Worm (Caenorhabditis elegans) whole organism, L4 larva: ENCODE data around the gene pept-1.

Source experiments
- F37D6.2 ChIP-seq: sonication (generic microtip); optimal IDR thresholded peaks from 2 replicates; lab custom pipeline; 2016; ENCODE audit warnings: mild to moderate bottlenecking, missing genetic modification characterization, missing compliant biosample characterization
- T20F7.1 ChIP-seq: fragments of 200-800 bp; sonication (Bioruptor generic); optimal IDR thresholded peaks from 2 replicates; lab custom pipeline; 2018; ENCODE audit warnings: mild to moderate bottlenecking, missing genetic modification characterization, missing compliant biosample characterization
- T26A8.4 ChIP-seq: fragments of 200-800 bp; sonication (Bioruptor generic); IDR thresholded peaks from 2 replicates; pipeline ENCODE4 v1.3.6; 2022; ENCODE audit warnings: missing genetic modification characterization, missing compliant biosample characterization
- Y5F2A.4 ChIP-seq: fragments of 200-800 bp; sonication (Bioruptor generic); optimal IDR thresholded peaks from 2 replicates; lab custom pipeline; 2018; ENCODE audit warnings: mild to moderate bottlenecking, missing genetic modification characterization, missing compliant biosample characterization
- aha-1 ChIP-seq: fragments of 150-350 bp; peaks from one replicate; lab custom pipeline; 2014; ENCODE audit warnings: missing biosample characterization, missing genetic modification characterization
- arid-1 ChIP-seq: fragments of 200-800 bp; sonication (Bioruptor generic); conservative IDR thresholded peaks from 2 replicates; pipeline ENCODE4 v1.3.6; 2022; ENCODE audit warnings: missing genetic modification reagents, missing genetic modification characterization, missing compliant biosample characterization
- ceh-20 ChIP-seq: fragments of 200-800 bp; sonication (Bioruptor generic); IDR thresholded peaks from 2 replicates; pipeline ENCODE4 v1.3.6; 2022; ENCODE audit warnings: missing genetic modification reagents, missing genetic modification characterization, missing compliant biosample characterization
- ceh-62 ChIP-seq: sonication (generic microtip); optimal IDR thresholded peaks from 2 replicates; lab custom pipeline; 2017; ENCODE audit warnings: missing biosample characterization, missing genetic modification characterization
- ces-1 ChIP-seq: fragments of 150-350 bp; sonication (generic microtip); optimal IDR thresholded peaks from 4 replicates; lab custom pipeline; 2014; ENCODE audit warnings: missing biosample characterization, missing genetic modification reagents, missing genetic modification characterization
- cey-2 ChIP-seq: sonication (generic microtip); optimal IDR thresholded peaks from 3 replicates; lab custom pipeline; 2017; ENCODE audit warnings: missing genetic modification characterization, mild to moderate bottlenecking, missing compliant biosample characterization, antibody characterized with exemption, borderline replicate concordance; ENCODE audit not compliant: insufficient read depth
- daf-16 ChIP-seq, 3 experiments: sonication (generic microtip); optimal IDR thresholded peaks; 2 replicates each; lab custom pipeline; 2016 to 2017; ENCODE audit warnings: missing genetic modification characterization in 3 of 3, missing genetic modification reagents in 3 of 3, mild to moderate bottlenecking in 2 of 3, missing compliant biosample characterization in 2 of 3, missing biosample characterization in 1 of 3, moderate library complexity in 1 of 3
- daf-8 ChIP-seq: fragments of 200-800 bp; sonication (Bioruptor generic); IDR thresholded peaks from 2 replicates; pipeline ENCODE4 v1.3.6; 2022; ENCODE audit warnings: missing genetic modification characterization, missing compliant biosample characterization
- dmd-6 ChIP-seq: fragments of 200-800 bp; sonication (Bioruptor generic); IDR thresholded peaks from 2 replicates; pipeline ENCODE4 v1.3.6; 2022; ENCODE audit warnings: missing genetic modification reagents, missing genetic modification characterization, missing compliant biosample characterization
- dpl-1 ChIP-seq: fragments of 150-350 bp; optimal IDR thresholded peaks from 2 replicates; lab custom pipeline; 2014; ENCODE audit warnings: missing biosample characterization, missing genetic modification reagents, missing genetic modification characterization
- dve-1 ChIP-seq: sonication (generic microtip); optimal IDR thresholded peaks from 2 replicates; lab custom pipeline; 2017; ENCODE audit warnings: antibody characterized with exemption, mild to moderate bottlenecking, missing genetic modification characterization, missing compliant biosample characterization; ENCODE audit not compliant: insufficient read depth
- fkh-10 ChIP-seq: fragments of 150-350 bp; optimal IDR thresholded peaks from 2 replicates; lab custom pipeline; 2014; ENCODE audit warnings: missing biosample characterization, missing genetic modification reagents, missing genetic modification characterization
- hlh-11 ChIP-seq: fragments of 200-800 bp; sonication (Bioruptor generic); optimal IDR thresholded peaks from 2 replicates; lab custom pipeline; 2018; ENCODE audit warnings: mild to moderate bottlenecking, missing genetic modification characterization, missing compliant biosample characterization
- hlh-30 ChIP-seq: sonication (generic microtip); optimal IDR thresholded peaks from 2 replicates; lab custom pipeline; 2017; ENCODE audit warnings: antibody characterized with exemption, mild to moderate bottlenecking, missing genetic modification characterization, missing compliant biosample characterization; ENCODE audit not compliant: insufficient read depth
- lin-1 ChIP-seq: fragments of 200-800 bp; sonication (Bioruptor generic); IDR thresholded peaks from 2 replicates; pipeline ENCODE4 v1.3.6; 2022; ENCODE audit warnings: missing genetic modification reagents, missing genetic modification characterization, missing compliant biosample characterization
- lin-29 ChIP-seq: fragments of 200-800 bp; sonication (Bioruptor generic); IDR thresholded peaks from 2 replicates; pipeline ENCODE4 v1.3.6; 2022; ENCODE audit warnings: missing genetic modification reagents, missing genetic modification characterization, missing compliant biosample characterization
- lin-39 ChIP-seq: fragments of 150-350 bp; optimal IDR thresholded peaks from 2 replicates; lab custom pipeline; 2014; ENCODE audit warnings: missing biosample characterization, missing genetic modification reagents, missing genetic modification characterization
- lir-3 ChIP-seq: sonication (generic microtip); optimal IDR thresholded peaks from 2 replicates; lab custom pipeline; 2016; ENCODE audit warnings: mild to moderate bottlenecking, missing genetic modification characterization, missing compliant biosample characterization
- madf-9 ChIP-seq: fragments of 200-800 bp; sonication (Bioruptor generic); conservative IDR thresholded peaks from 2 replicates; pipeline ENCODE4 v1.3.6; 2022; ENCODE audit warnings: missing genetic modification reagents, missing genetic modification characterization, missing compliant biosample characterization
- mdl-1 ChIP-seq, 2 experiments: fragments of 150-350 bp in 1 of 2; sonication (generic microtip) in 1 of 2; optimal IDR thresholded peaks; 2 replicates each; lab custom pipeline; 2014 to 2017; ENCODE audit warnings: missing biosample characterization in 2 of 2, missing genetic modification characterization in 2 of 2
- mep-1 ChIP-seq: fragments of 150-350 bp; sonication (generic microtip); optimal IDR thresholded peaks from 3 replicates; lab custom pipeline; 2014; ENCODE audit warnings: missing biosample characterization, missing genetic modification characterization
- mxl-2 ChIP-seq: fragments of 200-800 bp; sonication (Bioruptor generic); conservative IDR thresholded peaks from 2 replicates; pipeline ENCODE4 v1.3.6; 2022; ENCODE audit warnings: missing genetic modification reagents, missing genetic modification characterization, missing compliant biosample characterization
- nhr-10 ChIP-seq: fragments of 150-350 bp; optimal IDR thresholded peaks from 2 replicates; lab custom pipeline; 2014; ENCODE audit warnings: missing biosample characterization, missing genetic modification characterization
- nhr-102 ChIP-seq: sonication (generic microtip); optimal IDR thresholded peaks from 2 replicates; lab custom pipeline; 2016; ENCODE audit warnings: mild to moderate bottlenecking, missing genetic modification characterization, moderate library complexity, missing compliant biosample characterization
- nhr-25 ChIP-seq: sonication (generic microtip); optimal IDR thresholded peaks from 2 replicates; lab custom pipeline; 2017; ENCODE audit warnings: missing genetic modification characterization, mild to moderate bottlenecking, missing compliant biosample characterization, antibody characterized with exemption, moderate library complexity, borderline replicate concordance; ENCODE audit not compliant: insufficient read depth
- nhr-28 ChIP-seq: fragments of 150-350 bp; optimal IDR thresholded peaks from 2 replicates; lab custom pipeline; 2014; ENCODE audit warnings: missing biosample characterization, missing genetic modification characterization
- nhr-48 ChIP-seq: sonication (generic microtip); optimal IDR thresholded peaks from 2 replicates; lab custom pipeline; 2016; ENCODE audit warnings: mild to moderate bottlenecking, missing genetic modification characterization, missing compliant biosample characterization
- nhr-77 ChIP-seq: fragments of 150-350 bp; optimal IDR thresholded peaks from 2 replicates; lab custom pipeline; 2014; ENCODE audit warnings: missing biosample characterization, missing genetic modification characterization
- php-3 ChIP-seq: fragments of 200-800 bp; sonication (Bioruptor generic); IDR thresholded peaks from 2 replicates; pipeline ENCODE4 v1.3.6; 2022; ENCODE audit warnings: missing genetic modification reagents, missing genetic modification characterization, missing compliant biosample characterization
- snpc-4 ChIP-seq: fragments of 150-350 bp; optimal IDR thresholded peaks from 2 replicates; lab custom pipeline; 2014; ENCODE audit warnings: missing biosample characterization, missing genetic modification characterization
- spr-3 ChIP-seq: fragments of 200-800 bp; sonication (Bioruptor generic); optimal IDR thresholded peaks from 2 replicates; lab custom pipeline; 2018; ENCODE audit warnings: mild to moderate bottlenecking, missing genetic modification characterization, missing compliant biosample characterization
- tra-1 ChIP-seq: fragments of 200-800 bp; sonication (Bioruptor generic); IDR thresholded peaks from 2 replicates; pipeline ENCODE4 v1.3.6; 2022; ENCODE audit warnings: missing genetic modification reagents, missing genetic modification characterization, missing compliant biosample characterization
- unc-62 ChIP-seq, 3 experiments: fragments of 150-350 bp in 1 of 3; sonication (generic microtip); optimal IDR thresholded peaks in 2 of 3; peaks in 1 of 3; 1 replicate in 1 of 3; 2 replicates in 2 of 3; lab custom pipeline; 2014 to 2017; ENCODE audit warnings: missing biosample characterization in 3 of 3, missing genetic modification characterization in 3 of 3, missing genetic modification reagents in 3 of 3, missing genotype in 1 of 3
- zfp-3 ChIP-seq: fragments of 200-800 bp; sonication (Bioruptor generic); conservative IDR thresholded peaks from 2 replicates; pipeline ENCODE4 v1.3.6; 2022; ENCODE audit warnings: missing genetic modification reagents, missing genetic modification characterization, missing compliant biosample characterization

The pept-1 gene

DNA sequence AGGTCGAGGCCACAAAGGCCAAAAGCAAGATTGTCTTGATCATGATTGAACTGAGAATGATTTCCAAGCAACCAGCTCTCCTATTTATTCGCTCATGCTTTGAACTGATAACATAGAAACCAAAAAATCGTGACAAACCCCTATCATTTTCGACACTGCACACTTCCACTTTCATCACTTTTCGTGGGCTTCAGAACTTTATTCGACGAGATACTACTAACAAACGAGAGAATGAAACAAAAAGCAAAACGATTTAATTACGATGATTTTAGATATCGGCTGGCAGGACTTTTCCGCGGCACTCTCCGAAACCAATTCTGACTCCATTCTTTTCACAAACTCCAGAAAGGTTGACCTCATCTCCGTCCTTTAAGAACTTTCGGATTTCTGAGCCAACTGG is 10.1 kb upstream of the pept-1 start, which contains the start of gene asp-14:
asp-14 (minus strand) TSS at position 101 of the 400 bp plus-strand sequence.
- TF ChIP-seq nhr-10 (tag; lab: Kevin White, UChicago): no peak
- no peak for TF ChIP-seq dpl-1 (GFP tag; lab: Kevin White, UChicago)
- TF ChIP-seq daf-16 (GFP tag; optimal IDR thresholded peaks at IDR 0.05; lab: Kevin White, UChicago): no peak
- peak; percentile 17 for TF ChIP-seq daf-16 (tag; optimal IDR thresholded peaks at IDR 0.05; lab: Kevin White, UChicago)
- TF ChIP-seq, all 104 proteins: peak for 1

DNA sequence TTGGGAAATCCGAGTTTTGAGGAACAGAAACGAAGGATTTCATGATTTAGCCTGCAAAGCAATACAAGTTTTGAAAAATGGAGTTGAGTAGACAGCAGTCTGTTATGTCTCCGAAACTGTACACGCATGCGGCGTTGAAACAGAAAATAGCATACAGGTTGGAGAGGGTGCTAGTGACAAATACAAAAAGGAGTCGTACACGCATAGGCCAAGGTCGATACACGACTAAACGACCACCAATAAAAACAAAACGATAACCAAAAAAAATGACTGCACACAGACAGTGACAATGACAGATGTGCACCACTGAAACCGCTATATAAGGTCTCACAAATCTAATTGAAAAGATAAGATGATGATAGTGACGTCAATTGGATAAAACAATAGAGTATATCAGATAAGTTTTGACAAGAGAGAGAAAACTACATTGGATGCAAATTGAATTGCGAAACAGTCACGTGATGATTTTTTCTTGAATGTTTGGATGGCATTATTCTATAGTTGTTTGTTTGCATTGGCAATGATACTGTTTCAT is 7.7 kb upstream of the pept-1 start, which contains the start of gene fah-1:
fah-1 (minus strand) TSS at position 51 of the 535 bp plus-strand sequence.
- TF ChIP-seq lin-29 (GFP tag; lab: Robert Waterston, UW): no peak
- peak; percentile 87 for TF ChIP-seq dve-1
- no peak for TF ChIP-seq F37D6.2 (tag; lab: Kevin White, UChicago)
- TF ChIP-seq nhr-48 (tag; lab: Kevin White, UChicago): peak; percentile 53
- peak; percentile 70 for TF ChIP-seq mep-1 (tag; lab: Kevin White, UChicago)
- TF ChIP-seq cey-2 (tag; lab: Kevin White, UChicago): peak; percentile 15
- peak; percentile 31 for TF ChIP-seq nhr-77 (tag; lab: Kevin White, UChicago)
- peak in 1 of 2 experiments; percentile 57 for TF ChIP-seq mdl-1 (tag; optimal IDR thresholded peaks at IDR 0.05; lab: Kevin White, UChicago)
- no peak for TF ChIP-seq mxl-2
- peak; percentile 67 for TF ChIP-seq dmd-6 (GFP tag; lab: Robert Waterston, UW)
- TF ChIP-seq hlh-30: peak; percentile 68
- TF ChIP-seq lin-1 (GFP tag; lab: Robert Waterston, UW): no peak
- TF ChIP-seq Y5F2A.4: no peak
- TF ChIP-seq tra-1: peak; percentile 74; the same call in 1 of the 2 replicates
- TF ChIP-seq hlh-11 (tag; lab: Kevin White, UChicago): peak; percentile 74
- peak; percentile 22 for TF ChIP-seq nhr-28
- TF ChIP-seq aha-1 (tag; lab: Kevin White, UChicago): peak; percentile 86
- TF ChIP-seq ceh-62: no peak
- TF ChIP-seq daf-16 (GFP tag; optimal IDR thresholded peaks at IDR 0.05; lab: Kevin White, UChicago): no peak
- peak; percentile 73 for TF ChIP-seq daf-16 (tag; optimal IDR thresholded peaks at IDR 0.05; lab: Kevin White, UChicago)
- TF ChIP-seq nhr-102 (tag; lab: Kevin White, UChicago): peak; percentile 59
- peak; percentile 39; the same call in 1 of the 2 replicates for TF ChIP-seq T26A8.4 (GFP tag; lab: Robert Waterston, UW)
- peak; percentile 71; the same call in 1 of the 2 replicates for TF ChIP-seq php-3 (GFP tag; lab: Robert Waterston, UW)
- TF ChIP-seq T20F7.1 (GFP tag; lab: Kevin White, UChicago): peak; percentile 37
- peak; percentile 47; the same call in 1 of the 2 replicates for TF ChIP-seq ceh-20 (GFP tag; lab: Robert Waterston, UW)
- peak; percentile 86 for TF ChIP-seq nhr-25 (tag; lab: Kevin White, UChicago)

DNA sequence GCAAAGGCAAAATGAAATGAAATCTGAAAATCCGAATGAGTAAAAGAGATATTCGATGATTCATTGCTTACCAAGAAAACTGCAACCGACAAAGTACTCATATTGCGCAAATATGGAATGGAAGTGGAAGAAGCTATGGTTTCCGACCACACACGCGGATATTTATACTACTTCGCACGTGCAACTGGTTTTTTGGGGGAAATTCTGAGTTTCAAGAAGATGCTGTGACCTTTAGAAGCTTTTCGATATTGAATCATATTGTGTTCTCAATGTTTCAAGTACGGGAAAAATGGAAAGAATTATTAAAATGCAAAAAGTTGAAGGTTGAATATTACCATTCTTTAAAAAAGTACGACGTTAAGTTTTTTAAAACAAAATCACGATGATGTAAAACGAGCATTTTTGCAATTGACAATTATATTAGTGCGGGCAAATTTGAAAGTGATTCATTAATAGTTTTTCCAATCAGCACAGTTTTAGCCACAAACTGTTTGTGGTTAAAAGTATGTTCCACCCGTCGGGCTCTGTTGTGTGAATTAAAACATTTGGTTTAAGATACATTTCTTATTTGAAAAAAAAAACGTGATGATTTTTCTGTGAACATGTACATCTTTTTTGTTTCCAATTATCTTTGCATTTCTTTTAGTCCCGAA is 5.7 kb upstream of the pept-1 start, which contains the start of the genes grl-6 and K10C2.6:
grl-6 (minus strand) TSS at position 101 of the 653 bp plus-strand sequence.
K10C2.6 (plus strand) TSS at position 603 of the 653 bp plus-strand sequence.
- no peak for TF ChIP-seq fkh-10 (GFP tag; lab: Kevin White, UChicago)
- peak in 1 of 2 experiments; percentile 13 for TF ChIP-seq unc-62 (GFP tag; optimal IDR thresholded peaks at IDR 0.05 in 1 of 2; lab: Kevin White, UChicago)
- TF ChIP-seq unc-62 (tag; optimal IDR thresholded peaks at IDR 0.05; lab: Kevin White, UChicago): no peak

DNA sequence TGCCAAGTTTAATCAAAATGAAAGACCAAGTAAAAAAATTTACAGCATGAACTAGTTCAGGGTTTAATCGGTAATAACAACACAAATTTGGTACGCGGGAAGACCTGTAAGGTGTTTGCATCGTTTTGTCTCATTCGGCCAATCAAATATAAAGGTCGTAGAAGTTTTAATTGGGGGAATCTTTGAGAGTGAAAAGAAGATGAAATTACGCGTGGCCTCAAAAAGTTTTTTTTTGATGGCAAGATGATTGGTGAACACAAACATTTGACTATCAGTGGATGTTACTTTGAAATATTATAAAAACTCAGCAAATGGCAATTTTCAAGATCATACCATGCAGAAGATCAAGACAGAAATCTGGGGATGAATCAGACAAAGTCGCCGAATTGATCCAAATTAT is 1.5 kb upstream of the pept-1 start, which contains the start of gene nas-33:
nas-33 (minus strand) TSS at position 101 of the 400 bp plus-strand sequence.
- TF ChIP-seq lin-39 (tag; lab: Kevin White, UChicago) (no peak), snpc-4 (no peak), T26A8.4 (GFP tag; lab: Robert Waterston, UW) (no peak), daf-8 (GFP tag; lab: Robert Waterston, UW) (no peak), T20F7.1 (GFP tag; lab: Kevin White, UChicago) (no peak), lir-3 (tag; lab: Kevin White, UChicago) (no peak), ces-1 (GFP tag; lab: Kevin White, UChicago) (no peak), arid-1 (GFP tag; lab: Robert Waterston, UW) (no peak), madf-9 (GFP tag; lab: Robert Waterston, UW) (no peak), zfp-3 (no peak), spr-3 (no peak)
